Worm (Caenorhabditis elegans) whole organism, L2 larva: ENCODE measurements around the gene col-127.
"Not testable (repeated sequence)": the region's sequence is repeated elsewhere in the genome, so short reads cannot be mapped to it uniquely, and the experiment has no call there.

ENCODE experiments used
- F13H6.1 ChIP-seq: sonication (generic microtip); optimal IDR thresholded peaks from 2 replicates; lab custom pipeline; 2016; ENCODE audit warnings: missing genetic modification characterization, missing compliant biosample characterization
- R02D3.7 ChIP-seq: fragments of 150-350 bp; optimal IDR thresholded peaks from 2 replicates; lab custom pipeline; 2014; ENCODE audit warnings: missing biosample characterization, missing genetic modification characterization
- Y55F3AM.14 ChIP-seq: fragments of 200-800 bp; sonication (Bioruptor generic); optimal IDR thresholded peaks from 2 replicates; lab custom pipeline; 2018; ENCODE audit warnings: mild to moderate bottlenecking, missing genetic modification characterization, missing compliant biosample characterization
- ZK546.5 ChIP-seq: sonication (generic microtip); optimal IDR thresholded peaks from 2 replicates; lab custom pipeline; 2017; ENCODE audit warnings: missing biosample characterization, missing genetic modification characterization
- alr-1 ChIP-seq: fragments of 150-350 bp; optimal IDR thresholded peaks from 2 replicates; lab custom pipeline; 2014; ENCODE audit warnings: missing biosample characterization, missing genetic modification characterization
- aly-2 ChIP-seq: fragments of 150-350 bp; optimal IDR thresholded peaks from 2 replicates; lab custom pipeline; 2014; ENCODE audit warnings: missing biosample characterization, missing genetic modification characterization
- ama-1 ChIP-seq: fragments of 150-350 bp; optimal IDR thresholded peaks from 2 replicates; lab custom pipeline; 2018; ENCODE audit warnings: inconsistent platforms
- blmp-1 ChIP-seq: sonication (generic microtip); optimal IDR thresholded peaks from 2 replicates; lab custom pipeline; 2017; ENCODE audit warnings: missing genetic modification characterization, mild to moderate bottlenecking, missing compliant biosample characterization, antibody characterized with exemption, moderate library complexity; ENCODE audit not compliant: insufficient read depth
- crh-2 ChIP-seq: sonication (generic microtip); optimal IDR thresholded peaks from 2 replicates; lab custom pipeline; 2017; ENCODE audit warnings: missing biosample characterization, missing genetic modification characterization
- egl-27 ChIP-seq: sonication (generic microtip); optimal IDR thresholded peaks from 3 replicates; lab custom pipeline; 2017; ENCODE audit warnings: missing biosample characterization, missing genetic modification reagents, missing genetic modification characterization
- elt-3 ChIP-seq: sonication (generic microtip); optimal IDR thresholded peaks from 2 replicates; lab custom pipeline; 2017; ENCODE audit warnings: missing biosample characterization, missing genetic modification characterization
- fos-1 ChIP-seq: fragments of 150-350 bp; optimal IDR thresholded peaks from 2 replicates; lab custom pipeline; 2014; ENCODE audit warnings: missing biosample characterization, missing genetic modification characterization
- gmeb-1 ChIP-seq: fragments of 150-350 bp; optimal IDR thresholded peaks from 2 replicates; lab custom pipeline; 2014; ENCODE audit warnings: missing biosample characterization, missing genetic modification characterization
- mab-5 ChIP-seq: fragments of 150-350 bp; optimal IDR thresholded peaks from 2 replicates; lab custom pipeline; 2014; ENCODE audit warnings: missing biosample characterization, missing genetic modification characterization
- nhr-10 ChIP-seq: sonication (generic microtip); optimal IDR thresholded peaks from 2 replicates; lab custom pipeline; 2017; ENCODE audit warnings: missing biosample characterization, missing genetic modification characterization
- nhr-11 ChIP-seq: fragments of 150-350 bp; optimal IDR thresholded peaks from 2 replicates; lab custom pipeline; 2014; ENCODE audit warnings: missing biosample characterization, missing genetic modification characterization
- nhr-129 ChIP-seq: fragments of 150-350 bp; optimal IDR thresholded peaks from 2 replicates; lab custom pipeline; 2014; ENCODE audit warnings: missing biosample characterization, missing genetic modification characterization
- nhr-21 ChIP-seq: fragments of 150-350 bp; optimal IDR thresholded peaks from 2 replicates; lab custom pipeline; 2014; ENCODE audit warnings: missing biosample characterization, missing genetic modification characterization
- nhr-237 ChIP-seq: fragments of 150-350 bp; optimal IDR thresholded peaks from 2 replicates; lab custom pipeline; 2014; ENCODE audit warnings: missing biosample characterization, missing genetic modification characterization
- nhr-77 ChIP-seq: fragments of 150-350 bp; optimal IDR thresholded peaks from 2 replicates; lab custom pipeline; 2014; ENCODE audit warnings: missing biosample characterization, missing genetic modification characterization
- peb-1 ChIP-seq: fragments of 150-350 bp; optimal IDR thresholded peaks from 2 replicates; lab custom pipeline; 2014; ENCODE audit warnings: missing biosample characterization, missing genetic modification characterization
- sma-3 ChIP-seq: sonication (generic microtip); optimal IDR thresholded peaks from 2 replicates; lab custom pipeline; 2016; ENCODE audit warnings: missing genetic modification reagents, missing genetic modification characterization, missing compliant biosample characterization
- sma-9 ChIP-seq, 2 experiments: fragments of 150-350 bp in 1 of 2; sonication (generic microtip) in 1 of 2; optimal IDR thresholded peaks; 2 replicates each; lab custom pipeline; 2014 to 2016; ENCODE audit warnings: missing genetic modification characterization in 2 of 2, mild to moderate bottlenecking in 1 of 2, missing biosample characterization in 1 of 2, missing compliant biosample characterization in 1 of 2, missing genetic modification reagents in 1 of 2, moderate library complexity in 1 of 2
- zag-1 ChIP-seq: fragments of 150-350 bp; optimal IDR thresholded peaks from 2 replicates; lab custom pipeline; 2014; ENCODE audit warnings: missing biosample characterization, missing genetic modification characterization
- ztf-1 ChIP-seq: fragments of 200-800 bp; sonication (Bioruptor generic); conservative IDR thresholded peaks from 2 replicates; pipeline ENCODE4 v1.3.6; 2022; ENCODE audit warnings: missing genetic modification characterization, missing compliant biosample characterization
- ztf-11 ChIP-seq: sonication (generic microtip); optimal IDR thresholded peaks from 2 replicates; lab custom pipeline; 2017; ENCODE audit warnings: missing biosample characterization, missing genetic modification characterization
- ztf-4 ChIP-seq: fragments of 150-350 bp; optimal IDR thresholded peaks from 2 replicates; lab custom pipeline; 2014; ENCODE audit warnings: missing biosample characterization, missing genetic modification characterization

Gene col-127

ce11 chrIV:11285239-11285638 is 19.2 kb upstream of the col-127 start:
- TF ChIP-seq R02D3.7 (tag; lab: Kevin White, UChicago) (no peak), F13H6.1 (tag; lab: Kevin White, UChicago) (no peak)
- TF ChIP-seq, all 48 proteins: peak for 0

- TF ChIP-seq nhr-11 (tag; lab: Kevin White, UChicago) (no peak), ztf-4 (no peak), crh-2 (tag; lab: Kevin White, UChicago) (peak; percentile 46), nhr-129 (peak; percentile 17), sma-3 (GFP tag; lab: Kevin White, UChicago) (peak; percentile 22), fos-1 (tag; lab: Kevin White, UChicago) (peak; percentile 97), sma-9 (GFP tag; optimal IDR thresholded peaks at IDR 0.05; lab: Kevin White, UChicago) (peak; percentile 50), sma-9 (tag; optimal IDR thresholded peaks at IDR 0.05; lab: Kevin White, UChicago) (no peak), F13H6.1 (tag; lab: Kevin White, UChicago) (peak; percentile 84), gmeb-1 (tag; lab: Kevin White, UChicago) (peak; percentile 33)
These were observed 18.1 kb upstream of the col-127 start for ce11 chrIV:11284102-11284531.

ce11 chrIV:11276026-11276425 is 10.0 kb upstream of the col-127 start:
- TF ChIP-seq crh-2 (tag; lab: Kevin White, UChicago) (no peak), sma-9 (GFP tag; optimal IDR thresholded peaks at IDR 0.05; lab: Kevin White, UChicago) (no peak), sma-9 (tag; optimal IDR thresholded peaks at IDR 0.05; lab: Kevin White, UChicago) (no peak), nhr-21 (tag; lab: Kevin White, UChicago) (no peak), blmp-1 (tag; lab: Kevin White, UChicago) (no peak), nhr-237 (tag; lab: Kevin White, UChicago) (no peak), ztf-11 (tag; lab: Kevin White, UChicago) (no peak), gmeb-1 (tag; lab: Kevin White, UChicago) (no peak), sma-3 (GFP tag; lab: Kevin White, UChicago) (no peak), ztf-4 (no peak)

- TF ChIP-seq Y55F3AM.14 (GFP tag; lab: Kevin White, UChicago), result no peak
- no peak for TF ChIP-seq elt-3 (tag; lab: Kevin White, UChicago)
- no peak for TF ChIP-seq fos-1 (tag; lab: Kevin White, UChicago)
- TF ChIP-seq ztf-1 (GFP tag; lab: Robert Waterston, UW), result no peak
- TF ChIP-seq alr-1 (tag; lab: Kevin White, UChicago), result no peak
- TF ChIP-seq nhr-237 (tag; lab: Kevin White, UChicago), result no peak
- no peak for TF ChIP-seq nhr-10
- no peak for TF ChIP-seq mab-5 (tag; lab: Kevin White, UChicago)
- no peak for TF ChIP-seq peb-1
- TF ChIP-seq egl-27 (tag; lab: Kevin White, UChicago), result no peak
- TF ChIP-seq nhr-11 (tag; lab: Kevin White, UChicago), result no peak
- TF ChIP-seq ZK546.5 (tag; lab: Kevin White, UChicago), result no peak
- TF ChIP-seq sma-9 (GFP tag; optimal IDR thresholded peaks at IDR 0.05; lab: Kevin White, UChicago), result no peak
- no peak for TF ChIP-seq sma-9 (tag; optimal IDR thresholded peaks at IDR 0.05; lab: Kevin White, UChicago)
These were observed 7.2 kb upstream of the col-127 start, which contains the start of gene gtl-2 for ce11 chrIV:11273151-11273550. gtl-2 (plus strand) TSS chrIV:11273451.

ce11 chrIV:11271262-11271661 is 5.3 kb upstream of the col-127 start, which contains the start of gene nhr-7:
nhr-7 (minus strand) TSS chrIV:11271362.
- peak; percentile 32 for TF ChIP-seq nhr-129
- no peak for TF ChIP-seq nhr-77

- TF ChIP-seq ztf-1 (GFP tag; lab: Robert Waterston, UW) (no peak), F13H6.1 (tag; lab: Kevin White, UChicago) (peak; percentile 57)
These were observed 3.5 kb upstream of the col-127 start for ce11 chrIV:11269483-11269882.

- not testable (repeated sequence) for TF ChIP-seq zag-1; ama-1 (lab: Kevin White, UChicago); aly-2 (tag; lab: Kevin White, UChicago)
These were observed 2.9 kb downstream of the col-127 start, which contains the start of gene col-126 for ce11 chrIV:11263101-11263500. col-126 (plus strand) TSS chrIV:11263401.
